Worm (Caenorhabditis elegans): ENCODE measurements around the gene T24F1.4.

T24F1.4 gene

DNA sequence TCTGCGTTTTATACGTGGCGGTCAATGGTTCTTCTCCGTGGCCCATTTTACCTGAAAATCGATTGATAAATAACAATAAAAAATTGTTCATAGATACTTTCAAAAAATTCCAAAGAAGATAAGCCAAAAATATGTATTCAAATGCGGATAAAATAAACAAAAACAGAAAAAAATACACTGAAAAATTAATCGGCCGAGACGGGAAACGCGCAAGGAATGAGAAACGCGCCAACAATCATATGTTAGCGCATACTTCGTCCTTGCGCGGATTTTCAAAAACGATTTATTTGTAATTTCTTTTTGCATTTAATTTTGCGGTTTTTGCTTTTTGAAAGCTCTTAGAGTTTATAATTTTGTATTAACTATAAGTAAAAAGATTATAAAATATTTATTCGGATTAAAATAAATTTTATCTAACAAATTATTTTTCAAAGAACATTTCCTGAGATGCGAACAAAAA lies 31.5 kb upstream of the T24F1.4 start, which contains the start of gene nduf-11 (continued):
- peak; percentile 5 for TF ChIP-seq K12H6.12 (tag; optimal IDR thresholded peaks at IDR 0.05)
- no peak for TF ChIP-seq ztf-25 (GFP tag; IDR thresholded peaks at IDR 0.05)
- TF ChIP-seq ZK185.1 (tag; optimal IDR thresholded peaks at IDR 0.05; ENCODE audit: poor library complexity, severe bottlenecking) = peak; percentile 75
- no peak for TF ChIP-seq snpc-4 (GFP tag; optimal IDR thresholded peaks at IDR 0.05)
- TF ChIP-seq snpc-4 (tag; optimal IDR thresholded peaks at IDR 0.05) = peak; percentile 32 to 70 (median 51)
- TF ChIP-seq mel-28 (tag; optimal IDR thresholded peaks at IDR 0.05; ENCODE audit: borderline replicate concordance) = no peak
- TF ChIP-seq sptf-2 (GFP tag; optimal IDR thresholded peaks at IDR 0.05) = no peak
- peak; percentile 96 for TF ChIP-seq lin-54 (GFP tag; optimal IDR thresholded peaks at IDR 0.05)
- TF ChIP-seq lin-40 (tag; optimal IDR thresholded peaks at IDR 0.05) = peak; percentile 75
- no peak for TF ChIP-seq pha-4 (tag; optimal IDR thresholded peaks at IDR 0.05)
- 0 out of 2 replicates have a peak, but pooled peaks have one; percentile 43 for TF ChIP-seq attf-3 (GFP tag; conservative IDR thresholded peaks at IDR 0.05)
- TF ChIP-seq let-607 (tag; optimal IDR thresholded peaks at IDR 0.05) = peak in 1 of 2 experiments; percentile 28
- no peak for TF ChIP-seq ceh-40 (GFP tag; IDR thresholded peaks at IDR 0.05)
- TF ChIP-seq ama-1 (optimal IDR thresholded peaks at IDR 0.05) = peak; percentile 81
- TF ChIP-seq ama-1 (GFP tag; optimal IDR thresholded peaks at IDR 0.05) = peak in 1 of 2 experiments; percentile 19
- peak; percentile 69 for TF ChIP-seq xnd-1 (tag; optimal IDR thresholded peaks at IDR 0.05)
- TF ChIP-seq C06A6.2 (GFP tag; conservative IDR thresholded peaks at IDR 0.05) = peak; percentile 60; the same call in 1 of the 2 replicates
- TF ChIP-seq mcd-1 (GFP tag; IDR thresholded peaks at IDR 0.05) = peak; percentile 90
- no peak for TF ChIP-seq somi-1 (GFP tag; optimal IDR thresholded peaks at IDR 0.05)
- peak; percentile 51; the same call in 1 of the 2 replicates for TF ChIP-seq madf-8 (GFP tag; conservative IDR thresholded peaks at IDR 0.05)
- TF ChIP-seq zfh-2 (GFP tag; conservative IDR thresholded peaks at IDR 0.05) = no peak
- 0 out of 2 replicates have a peak, but pooled peaks have one; percentile 44 for TF ChIP-seq attf-6 (GFP tag; IDR thresholded peaks at IDR 0.05)
- TF ChIP-seq ztf-6 (GFP tag; IDR thresholded peaks at IDR 0.05) = no peak
- peak; percentile 71; the same call in 1 of the 2 replicates for TF ChIP-seq pbrm-1 (GFP tag; IDR thresholded peaks at IDR 0.05)
- TF ChIP-seq nhr-27 (tag; optimal IDR thresholded peaks at IDR 0.05) = no peak
- TF ChIP-seq sdz-38 (tag; optimal IDR thresholded peaks at IDR 0.05) = no peak
- peak; percentile 85 for TF ChIP-seq B0336.3 (GFP tag; IDR thresholded peaks at IDR 0.05)
- TF ChIP-seq ceh-100 (GFP tag; IDR thresholded peaks at IDR 0.05) = peak; percentile 43; the same call in 1 of the 2 replicates
- TF ChIP-seq bed-1 (GFP tag; IDR thresholded peaks at IDR 0.05) = no peak
- TF ChIP-seq nhr-90 (tag; optimal IDR thresholded peaks at IDR 0.05) = no peak
- TF ChIP-seq egl-44 (GFP tag; IDR thresholded peaks at IDR 0.05) = no peak
- TF ChIP-seq F57A8.1 (GFP tag; optimal IDR thresholded peaks at IDR 0.05) = no peak
- no peak for TF ChIP-seq rpc-1 (optimal IDR thresholded peaks at IDR 0.05)
- TF ChIP-seq rpc-1 (tag; optimal IDR thresholded peaks at IDR 0.05) = no peak
- 0 out of 2 replicates have a peak, but pooled peaks have one; percentile 44 for TF ChIP-seq K11D2.4 (GFP tag; IDR thresholded peaks at IDR 0.05)
- TF ChIP-seq efl-1 (GFP tag; optimal IDR thresholded peaks at IDR 0.05) = peak; percentile 84
- peak; percentile 38 for TF ChIP-seq athp-1 (tag; optimal IDR thresholded peaks at IDR 0.05)
- TF ChIP-seq nhr-80 (tag; optimal IDR thresholded peaks at IDR 0.05) = peak; percentile 32
- 0 out of 2 replicates have a peak, but pooled peaks have one; percentile 11 for TF ChIP-seq Y95B8A.8 (GFP tag; IDR thresholded peaks at IDR 0.05)
- TF ChIP-seq Y53F4B.3 (GFP tag; IDR thresholded peaks at IDR 0.05) = no peak
- no peak for TF ChIP-seq T26A5.8 (tag; optimal IDR thresholded peaks at IDR 0.05)
- no peak for TF ChIP-seq F57C9.4 (tag; optimal IDR thresholded peaks at IDR 0.05)
- no peak for TF ChIP-seq nhr-179 (tag; optimal IDR thresholded peaks at IDR 0.05)
